Fruit fly (Drosophila melanogaster): ENCODE measurements around the gene CG14963.

- TF ChIP-seq CG8478 (optimal IDR thresholded peaks at IDR 0.05) (no peak), CTCF (optimal IDR thresholded peaks at IDR 0.05) (no peak)
Observed at dm6 chr3L:3206263-3206662, 33.9 kb upstream of the CG14963 start, which contains the start of gene CG33160.

All from S2 (cell line).